Fruit fly (Drosophila melanogaster): Measurements from ENCODE around the gene CG1578.

The CG1578 gene

dm6 chrX:11796925-11797324, 19.4 kb downstream of the CG1578 start (continued):
- no peak for TF ChIP-seq E2f2 (GFP tag; IDR thresholded peaks at IDR 0.05)
- no peak for TF ChIP-seq CG8290 (GFP tag; optimal IDR thresholded peaks at IDR 0.05)
- TF ChIP-seq CG8290 (tag; optimal IDR thresholded peaks at IDR 0.05): peak in 1 of 2 experiments; percentile 24
- no peak for TF ChIP-seq CG10979 (tag; optimal IDR thresholded peaks at IDR 0.05)
- no peak for TF ChIP-seq Atf-2 (GFP tag; optimal IDR thresholded peaks at IDR 0.05)
- peak; percentile 61; the same call in 2 of the 3 replicates for TF ChIP-seq CG6791 (GFP tag; IDR thresholded peaks at IDR 0.05; ENCODE audit: partially characterized antibody)
- TF ChIP-seq zen (tag; optimal IDR thresholded peaks at IDR 0.05): peak; percentile 27
- TF ChIP-seq BEAF-32 (GFP tag; optimal IDR thresholded peaks at IDR 0.05): peak; percentile 51
- TF ChIP-seq p53 (GFP tag; optimal IDR thresholded peaks at IDR 0.05): peak; percentile 79

DNA sequence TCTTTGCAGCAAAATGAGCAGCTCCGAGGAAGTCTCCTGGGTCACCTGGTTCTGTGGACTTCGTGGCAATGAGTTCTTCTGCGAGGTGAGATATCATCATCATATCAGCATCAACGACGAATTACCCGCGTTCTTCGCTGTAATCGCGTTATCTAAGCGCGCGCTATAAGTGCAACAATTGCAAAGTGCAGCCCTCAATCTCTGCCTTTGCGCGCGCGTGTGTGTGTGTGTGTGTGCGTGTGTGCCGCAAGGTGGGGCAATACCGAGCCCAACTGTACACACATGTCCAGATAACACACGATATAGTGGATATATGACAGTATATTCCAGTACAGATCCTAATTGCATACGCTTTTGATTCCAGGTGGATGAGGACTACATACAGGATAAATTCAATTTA, 22.9 kb downstream of the CG1578 start:
- TF ChIP-seq gsb (GFP tag; IDR thresholded peaks at IDR 0.05) (no peak), CG15479 (GFP tag; optimal IDR thresholded peaks at IDR 0.05) (peak; percentile 62), dati (GFP tag; IDR thresholded peaks at IDR 0.05) (no peak), ranshi (GFP tag; IDR thresholded peaks at IDR 0.05) (no peak), Hr39 (optimal IDR thresholded peaks at IDR 0.05) (peak; percentile 96), CG11723 (GFP tag; optimal IDR thresholded peaks at IDR 0.05) (no peak), Lhr (GFP tag; optimal IDR thresholded peaks at IDR 0.05) (no peak), CTCF (GFP tag; optimal IDR thresholded peaks at IDR 0.05) (no peak), Med (GFP tag) (peak; percentile 25), gsb-n (tag; optimal IDR thresholded peaks at IDR 0.05) (no peak), hbn (GFP tag; IDR thresholded peaks at IDR 0.05; ENCODE audit: partially characterized antibody) (no peak)

DNA sequence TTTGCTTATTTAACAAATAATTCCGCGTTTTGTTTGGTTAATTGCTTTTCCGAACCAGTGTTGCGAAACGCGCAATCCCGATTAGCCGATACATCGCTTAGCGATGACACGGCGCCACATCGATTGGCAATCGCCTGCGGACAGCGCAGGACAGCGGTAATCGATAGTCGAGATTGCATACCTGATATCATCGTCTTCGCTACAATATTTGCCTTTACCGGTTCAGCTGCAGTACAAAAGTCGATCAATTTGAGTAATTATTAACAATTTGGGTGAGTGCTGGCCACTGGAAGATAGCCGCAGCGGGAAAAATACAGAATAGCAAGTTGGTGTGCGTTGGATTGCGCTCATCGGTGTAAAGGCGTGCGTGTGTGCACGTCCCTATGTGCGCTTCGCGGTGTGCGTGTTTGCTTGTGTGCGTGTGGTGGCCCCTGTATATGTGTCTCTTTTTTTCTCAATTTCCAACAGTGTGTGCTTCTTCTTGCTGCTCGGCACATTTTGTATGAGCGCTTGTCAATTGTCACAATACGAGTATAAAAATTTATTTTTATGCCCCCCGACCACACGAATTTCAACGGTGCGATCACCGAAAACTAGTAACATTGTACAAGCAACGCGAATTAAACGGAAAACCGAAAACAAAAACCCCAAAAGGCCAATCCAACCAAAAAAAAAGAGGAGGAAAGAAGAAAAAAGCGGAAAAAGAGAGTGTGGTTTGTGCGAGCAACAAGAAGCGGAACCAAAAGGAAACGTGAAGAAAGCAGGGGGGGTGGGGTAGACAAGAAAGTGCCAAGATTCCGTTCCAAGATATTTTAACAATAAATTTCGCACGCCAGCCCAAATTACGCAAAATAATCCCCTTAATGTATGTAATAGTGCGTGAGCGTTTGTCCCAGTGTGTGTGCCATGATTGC, 23.7 kb downstream of the CG1578 start, which contains the start of gene CkIIbeta:
Gene CkIIbeta (plus strand): TSS at position 119 of the 914 bp plus-strand sequence.
- TF ChIP-seq tna (GFP tag; IDR thresholded peaks at IDR 0.05; ENCODE audit: partially characterized antibody): peak; percentile 90
- no peak for TF ChIP-seq CG11247 (GFP tag; IDR thresholded peaks at IDR 0.05)
- TF ChIP-seq CG13123 (GFP tag; optimal IDR thresholded peaks at IDR 0.05): no peak
- peak; percentile 35 for TF ChIP-seq abd-A (tag; optimal IDR thresholded peaks at IDR 0.05)
- no peak; the same call in 1 of the 2 replicates for TF ChIP-seq slbo (GFP tag; IDR thresholded peaks at IDR 0.05)
- TF ChIP-seq CG7372 (GFP tag; IDR thresholded peaks at IDR 0.05): no peak
- peak; percentile 23 for TF ChIP-seq lab (GFP tag; optimal IDR thresholded peaks at IDR 0.05)
- TF ChIP-seq slou (GFP tag; optimal IDR thresholded peaks at IDR 0.05): peak; percentile 46
- peak; percentile 39 for TF ChIP-seq CG17829 (tag; optimal IDR thresholded peaks at IDR 0.05)
- peak; percentile 16 for TF ChIP-seq pnt (GFP tag; optimal IDR thresholded peaks at IDR 0.05)
- TF ChIP-seq org-1 (GFP tag; optimal IDR thresholded peaks at IDR 0.05): no peak
- TF ChIP-seq zen (tag; optimal IDR thresholded peaks at IDR 0.05): peak; percentile 73
- no peak; the same call in 2 of the 3 replicates for TF ChIP-seq H15 (GFP tag; IDR thresholded peaks at IDR 0.05)
- TF ChIP-seq gsb (GFP tag; IDR thresholded peaks at IDR 0.05): no peak
- TF ChIP-seq Adf1 (GFP tag; IDR thresholded peaks at IDR 0.05): 0 out of 2 replicates have a peak, but pooled peaks have one; percentile 10
- peak; percentile 47; the same call in 1 of the 2 replicates for TF ChIP-seq sisA (GFP tag; IDR thresholded peaks at IDR 0.05)
- peak; percentile 41 for TF ChIP-seq sug (tag; optimal IDR thresholded peaks at IDR 0.05)
- peak; percentile 90 for TF ChIP-seq ewg (GFP tag; optimal IDR thresholded peaks at IDR 0.05)
- TF ChIP-seq vvl (GFP tag; IDR thresholded peaks at IDR 0.05): peak; percentile 72
- TF ChIP-seq hbn (GFP tag; IDR thresholded peaks at IDR 0.05; ENCODE audit: partially characterized antibody): peak; percentile 83
- peak; percentile 64 for TF ChIP-seq NC2β (GFP tag; optimal IDR thresholded peaks at IDR 0.05)
- TF ChIP-seq CG8388 (GFP tag; optimal IDR thresholded peaks at IDR 0.05): no peak
- peak; percentile 67 for TF ChIP-seq YL-1 (GFP tag; optimal IDR thresholded peaks at IDR 0.05)
- peak; percentile 66; the same call in 1 of the 2 replicates for TF ChIP-seq CG6272 (GFP tag; IDR thresholded peaks at IDR 0.05)
- TF ChIP-seq CG10543 (GFP tag; optimal IDR thresholded peaks at IDR 0.05): peak; percentile 8
- peak; percentile 89 for TF ChIP-seq Doc3 (GFP tag; IDR thresholded peaks at IDR 0.05; ENCODE audit: partially characterized antibody)
- no peak for TF ChIP-seq pfk (GFP tag; optimal IDR thresholded peaks at IDR 0.05)
- peak; percentile 33 for TF ChIP-seq CG8944 (GFP tag; optimal IDR thresholded peaks at IDR 0.05)
- TF ChIP-seq Jarid2 (GFP tag; optimal IDR thresholded peaks at IDR 0.05): no peak
- TF ChIP-seq run (tag; optimal IDR thresholded peaks at IDR 0.05): no peak

Data from whole organism, embryonic.